Fruit fly (Drosophila melanogaster) whole organism, adult: Measurements from ENCODE around the gene RAF2.

Source experiments
- CG33017 ChIP-seq: fragments of 200-800 bp; sonication (Bioruptor generic); optimal IDR thresholded peaks from 2 replicates; lab custom pipeline; 2018; ENCODE audit warnings: missing biosample characterization, mild to moderate bottlenecking, missing genetic modification characterization, moderate library complexity
- Clk ChIP-seq: fragments of 200-800 bp; sonication (Bioruptor generic); optimal IDR thresholded peaks from 2 replicates; lab custom pipeline; 2017; ENCODE audit warnings: missing biosample characterization, missing genetic modification characterization
- Crg-1 ChIP-seq: fragments of 200-800 bp; sonication (Bioruptor generic); optimal IDR thresholded peaks from 2 replicates; lab custom pipeline; 2016; ENCODE audit warnings: missing biosample characterization, missing genetic modification characterization

DNA sequence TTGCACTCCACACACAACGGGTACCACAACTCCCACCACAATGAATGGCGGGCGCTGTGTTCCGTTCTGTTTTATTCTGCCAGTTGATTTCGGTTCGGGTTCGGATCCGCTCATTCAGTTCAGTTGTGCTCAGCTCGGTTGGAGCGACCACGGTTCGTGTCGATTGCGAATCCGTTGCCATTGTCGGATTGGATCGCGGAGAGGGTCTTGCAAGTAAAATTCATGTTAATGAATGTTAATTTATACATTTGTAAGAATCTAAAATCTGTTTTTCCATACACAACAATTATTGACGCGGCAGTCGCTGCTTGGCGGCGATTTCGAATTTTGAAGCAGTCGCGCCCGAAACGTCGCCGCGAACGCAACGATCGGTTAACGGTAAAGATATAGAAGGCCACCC lies 8.4 kb downstream of the RAF2 start, which contains the start of gene Gagr:
- TF ChIP-seq CG33017 (no peak), Crg-1 (no peak), Clk (GFP tag; lab: Kevin White, UChicago) (no peak)
